Worm (Caenorhabditis elegans) whole organism, late embryonic: ENCODE measurements around the gene rom-2.

ENCODE experiments used
- C38D4.7 ChIP-seq: fragments of 200-800 bp; sonication (Bioruptor generic); optimal IDR thresholded peaks from 2 replicates; lab custom pipeline; 2018; ENCODE audit warnings: mild to moderate bottlenecking, missing genetic modification characterization, moderate library complexity, missing compliant biosample characterization
- F13H6.1 ChIP-seq: sonication (generic microtip); optimal IDR thresholded peaks from 2 replicates; lab custom pipeline; 2016; ENCODE audit warnings: missing genetic modification characterization, missing compliant biosample characterization
- ama-1 ChIP-seq: fragments of 150-350 bp; optimal IDR thresholded peaks from 2 replicates; lab custom pipeline; 2014
- ceh-14 ChIP-seq: sonication (generic microtip); optimal IDR thresholded peaks from 2 replicates; lab custom pipeline; 2016; ENCODE audit warnings: missing genotype, missing genetic modification characterization, missing compliant biosample characterization
- ceh-18 ChIP-seq: sonication (generic microtip); optimal IDR thresholded peaks from 2 replicates; lab custom pipeline; 2016; ENCODE audit warnings: missing genetic modification characterization, missing compliant biosample characterization
- ceh-2 ChIP-seq: sonication (generic microtip); optimal IDR thresholded peaks from 2 replicates; lab custom pipeline; 2016; ENCODE audit warnings: missing genotype, missing genetic modification characterization, missing compliant biosample characterization
- ceh-31 ChIP-seq: sonication (generic microtip); optimal IDR thresholded peaks from 2 replicates; lab custom pipeline; 2016; ENCODE audit warnings: missing genetic modification characterization, missing compliant biosample characterization
- ceh-48 ChIP-seq: sonication (generic microtip); optimal IDR thresholded peaks from 2 replicates; lab custom pipeline; 2016; ENCODE audit warnings: missing genetic modification characterization, inconsistent platforms, missing compliant biosample characterization
- ets-4 ChIP-seq: sonication (generic microtip); optimal IDR thresholded peaks from 2 replicates; lab custom pipeline; 2016; ENCODE audit warnings: missing genetic modification characterization, missing compliant biosample characterization
- fkh-10 ChIP-seq: fragments of 150-350 bp; optimal IDR thresholded peaks from 2 replicates; lab custom pipeline; 2014; ENCODE audit warnings: missing biosample characterization, missing genetic modification reagents, missing genetic modification characterization
- fkh-6 ChIP-seq: sonication (generic microtip); optimal IDR thresholded peaks from 2 replicates; lab custom pipeline; 2016; ENCODE audit warnings: missing genetic modification characterization, missing compliant biosample characterization
- hlh-15 ChIP-seq: sonication (generic microtip); optimal IDR thresholded peaks from 2 replicates; lab custom pipeline; 2016; ENCODE audit warnings: missing genetic modification characterization, missing compliant biosample characterization
- mec-3 ChIP-seq: sonication (generic microtip); optimal IDR thresholded peaks from 2 replicates; lab custom pipeline; 2016; ENCODE audit warnings: borderline replicate concordance, missing genetic modification characterization, missing compliant biosample characterization
- nhr-11 ChIP-seq: fragments of 150-350 bp; optimal IDR thresholded peaks from 2 replicates; lab custom pipeline; 2014; ENCODE audit warnings: missing biosample characterization, missing genetic modification characterization
- pag-3 ChIP-seq: sonication (generic microtip); optimal IDR thresholded peaks from 2 replicates; lab custom pipeline; 2016; ENCODE audit warnings: missing compliant biosample characterization, missing genetic modification characterization, borderline replicate concordance
- pat-9 ChIP-seq: fragments of 200-800 bp; sonication (Bioruptor generic); optimal IDR thresholded peaks from 2 replicates; lab custom pipeline; 2018; ENCODE audit warnings: mild to moderate bottlenecking, missing genetic modification characterization, moderate library complexity, missing compliant biosample characterization
- pha-2 ChIP-seq: sonication (generic microtip); optimal IDR thresholded peaks from 2 replicates; lab custom pipeline; 2017; ENCODE audit warnings: mild to moderate bottlenecking, missing genetic modification characterization, missing compliant biosample characterization
- sox-4 ChIP-seq: sonication (generic microtip); optimal IDR thresholded peaks from 2 replicates; lab custom pipeline; 2017; ENCODE audit warnings: mild to moderate bottlenecking, missing genetic modification characterization, inconsistent platforms, missing compliant biosample characterization
- unc-42 ChIP-seq: sonication (generic microtip); optimal IDR thresholded peaks from 2 replicates; lab custom pipeline; 2016; ENCODE audit warnings: missing genotype, missing genetic modification characterization, missing compliant biosample characterization
- unc-55 ChIP-seq: sonication (generic microtip); optimal IDR thresholded peaks from 2 replicates; lab custom pipeline; 2017; ENCODE audit warnings: missing biosample characterization, missing genetic modification reagents, missing genetic modification characterization

rom-2 gene

DNA sequence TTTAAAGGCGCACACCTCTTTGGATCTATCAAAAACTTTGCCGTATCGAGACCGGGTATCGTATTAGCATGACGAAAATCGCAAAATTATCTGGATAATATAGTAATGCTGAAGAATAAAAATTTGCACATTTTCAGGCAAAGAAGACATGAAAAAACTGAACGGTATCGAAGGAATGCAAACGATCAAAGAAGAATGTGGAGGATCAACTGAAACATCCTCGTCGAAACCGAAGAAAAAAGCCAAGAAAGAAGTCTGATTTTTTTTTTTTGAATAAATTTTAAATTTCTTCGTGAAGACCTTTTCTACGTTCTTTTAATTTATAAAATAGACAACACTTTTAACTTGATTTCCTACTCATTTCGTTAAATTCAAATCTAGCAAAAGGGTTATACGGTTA, 50.6 kb downstream of the rom-2 start, which contains the start of gene ZK1098.12:
Gene ZK1098.12, plus strand, starts transcription at position 301 of the 400 bp plus-strand sequence.
- TF ChIP-seq pag-3 (no peak), unc-55 (GFP tag; lab: Kevin White, UChicago) (no peak), ceh-48 (tag; lab: Kevin White, UChicago) (no peak), fkh-6 (tag; lab: Kevin White, UChicago) (no peak), sox-4 (tag; lab: Kevin White, UChicago) (no peak), ama-1 (lab: Kevin White, UChicago) (no peak), ceh-31 (tag; lab: Kevin White, UChicago) (no peak), nhr-11 (tag; lab: Kevin White, UChicago) (no peak)

DNA sequence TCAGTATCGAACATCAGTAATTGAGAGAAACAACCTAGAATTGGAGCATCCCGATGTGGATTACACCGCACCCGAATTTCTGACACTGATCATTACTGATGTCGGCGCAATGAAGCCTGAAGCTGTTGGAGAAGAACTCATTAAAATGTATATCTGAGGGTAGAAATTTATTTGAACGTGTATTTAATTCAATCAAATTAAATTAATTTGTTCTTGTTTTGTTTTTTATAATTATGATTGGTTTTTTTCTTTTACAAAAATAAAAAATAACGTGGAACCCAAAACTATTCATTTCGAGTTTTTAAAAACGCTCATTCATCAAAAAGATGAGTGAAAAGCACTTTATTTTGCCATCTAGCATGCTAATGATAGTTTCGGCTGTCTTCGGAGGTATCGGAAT, 51.3 kb downstream of the rom-2 start, which contains the start of gene ZK1098.9:
Gene ZK1098.9, plus strand, starts transcription at position 301 of the 400 bp plus-strand sequence.
- TF ChIP-seq pha-2 (tag; lab: Kevin White, UChicago) (no peak), pat-9 (tag; lab: Kevin White, UChicago) (no peak), mec-3 (tag; lab: Kevin White, UChicago) (no peak), ceh-14 (tag; lab: Kevin White, UChicago) (no peak), ets-4 (tag; lab: Kevin White, UChicago) (no peak), ceh-18 (no peak), F13H6.1 (tag; lab: Kevin White, UChicago) (no peak), fkh-10 (GFP tag; lab: Kevin White, UChicago) (no peak), unc-55 (GFP tag; lab: Kevin White, UChicago) (no peak), C38D4.7 (GFP tag; lab: Kevin White, UChicago) (no peak), hlh-15 (no peak), ceh-2 (tag; lab: Kevin White, UChicago) (no peak), unc-42 (tag; lab: Kevin White, UChicago) (no peak)
